Worm (Caenorhabditis elegans) whole organism, L2 larva: ENCODE data around the gene rpb-11.

ENCODE experiments used
- ama-1 ChIP-seq: fragments of 150-350 bp; optimal IDR thresholded peaks from 2 replicates; lab custom pipeline; 2018; ENCODE audit warnings: inconsistent platforms
- mdl-1 ChIP-seq, 2 experiments: fragments of 150-350 bp in 1 of 2; sonication (generic microtip) in 1 of 2; optimal IDR thresholded peaks; 2 replicates each; lab custom pipeline; 2017; ENCODE audit warnings: missing biosample characterization in 2 of 2, missing genetic modification characterization in 2 of 2
- unc-55 ChIP-seq: fragments of 150-350 bp; sonication (generic microtip); optimal IDR thresholded peaks from 3 replicates; lab custom pipeline; 2014; ENCODE audit warnings: missing biosample characterization, missing genetic modification reagents, missing genetic modification characterization

DNA sequence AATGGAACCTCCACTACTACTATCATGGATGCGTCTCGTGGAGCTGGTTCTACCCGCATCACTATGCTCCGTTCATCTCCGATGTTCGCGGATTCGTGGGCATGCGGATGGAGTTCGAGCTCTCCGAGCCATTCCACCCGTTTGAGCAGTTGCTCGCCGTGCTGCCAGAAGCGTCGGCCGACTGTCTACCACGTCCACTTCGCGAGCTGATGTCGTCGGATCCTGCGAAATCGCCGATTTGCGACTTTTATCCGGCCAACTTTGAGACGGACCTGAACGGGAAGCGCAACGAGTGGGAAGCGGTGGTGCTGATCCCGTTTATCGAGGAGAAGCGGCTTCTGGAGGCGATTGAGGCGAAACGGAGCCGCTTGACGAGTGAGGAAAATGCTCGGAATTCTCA is 17.9 kb downstream of the rpb-11 start:
- TF ChIP-seq mdl-1 (tag; optimal IDR thresholded peaks at IDR 0.05; lab: Kevin White, UChicago) (no peak), ama-1 (lab: Kevin White, UChicago) (no peak), unc-55 (GFP tag; lab: Kevin White, UChicago) (no peak)
